Fruit fly (Drosophila melanogaster): ENCODE data around the gene Best1.

Gene Best1

DNA sequence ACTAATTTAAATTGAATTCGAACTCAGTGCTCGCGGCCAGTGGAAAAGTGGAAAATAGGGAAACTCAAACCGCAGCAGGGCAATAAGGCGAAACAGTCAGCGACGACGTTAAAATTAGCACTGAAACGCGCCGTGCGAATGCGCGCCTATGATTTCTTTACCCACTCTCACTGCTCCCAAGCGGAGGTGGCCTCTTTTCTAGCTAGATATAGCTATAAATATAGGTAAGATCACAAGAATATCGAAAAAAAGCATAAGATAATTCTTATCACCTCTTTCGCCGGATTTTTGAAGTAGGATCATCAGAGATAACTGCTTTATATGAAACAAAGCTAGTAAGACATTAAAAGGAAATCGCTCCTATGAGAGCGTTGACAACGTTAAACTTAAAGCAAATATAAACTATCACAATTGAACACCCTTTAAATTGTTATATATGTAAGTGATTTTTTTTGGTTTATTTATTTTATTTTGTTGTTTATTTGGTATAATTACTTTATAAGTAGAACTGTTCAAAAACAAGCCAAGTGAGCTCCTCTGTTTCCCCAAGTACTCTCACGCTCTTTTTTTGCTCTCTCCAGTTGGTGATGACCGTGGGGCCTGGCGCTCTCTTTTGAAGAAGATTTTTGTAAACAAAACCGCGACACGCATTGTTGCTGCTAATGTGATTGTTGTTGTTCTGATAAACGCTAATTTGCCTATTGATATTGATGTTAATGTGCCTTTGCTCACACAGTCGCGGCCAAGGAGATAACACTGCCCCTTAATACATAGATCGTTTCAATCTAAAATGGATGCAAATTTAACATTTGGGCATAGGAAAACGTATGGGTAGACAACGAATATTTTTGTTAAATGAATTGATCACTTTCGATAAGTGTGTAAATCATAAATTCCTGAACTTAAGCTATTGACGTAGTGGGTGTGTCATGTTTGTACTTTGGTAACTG, 30.4 kb downstream of the Best1 start, which contains the start of gene tws (continued):
- no peak for TF ChIP-seq Bteb2 (GFP tag; optimal IDR thresholded peaks at IDR 0.05)
- peak; percentile 69 for TF ChIP-seq CG3995 (GFP tag; optimal IDR thresholded peaks at IDR 0.05)
- no peak for TF ChIP-seq Kr (GFP tag; optimal IDR thresholded peaks at IDR 0.05)
- TF ChIP-seq abd-A (tag; optimal IDR thresholded peaks at IDR 0.05), result peak; percentile 92
- peak; percentile 57 for TF ChIP-seq bab2 (GFP tag; optimal IDR thresholded peaks at IDR 0.05)
- no peak for TF ChIP-seq salm (tag; optimal IDR thresholded peaks at IDR 0.05)
- TF ChIP-seq CG10267 (tag; optimal IDR thresholded peaks at IDR 0.05), result peak; percentile 27
- TF ChIP-seq CTCF (GFP tag; optimal IDR thresholded peaks at IDR 0.05), result peak; percentile 7
- peak; percentile 67 for TF ChIP-seq gem (tag; optimal IDR thresholded peaks at IDR 0.05)
- peak; percentile 67 for TF ChIP-seq CG7987 (GFP tag; optimal IDR thresholded peaks at IDR 0.05)
- TF ChIP-seq CG12744 (GFP tag; optimal IDR thresholded peaks at IDR 0.05), result peak; percentile 32
- TF ChIP-seq Mes4 (GFP tag; optimal IDR thresholded peaks at IDR 0.05), result peak; percentile 12
- peak in 1 of 2 experiments; percentile 48 for TF ChIP-seq dpn (GFP tag; optimal IDR thresholded peaks at IDR 0.05)
- TF ChIP-seq CG18599 (GFP tag; optimal IDR thresholded peaks at IDR 0.05), result peak; percentile 51
- peak; percentile 44 for TF ChIP-seq lilli (GFP tag; optimal IDR thresholded peaks at IDR 0.05)
- no peak for TF ChIP-seq usp (GFP tag; optimal IDR thresholded peaks at IDR 0.05)
- TF ChIP-seq CG13894 (tag; optimal IDR thresholded peaks at IDR 0.05), result peak; percentile 35
- TF ChIP-seq Hmx (GFP tag; optimal IDR thresholded peaks at IDR 0.05), result no peak
- TF ChIP-seq CG1603 (tag; optimal IDR thresholded peaks at IDR 0.05), result peak; percentile 72
- peak; percentile 4 for TF ChIP-seq B-H2 (GFP tag; optimal IDR thresholded peaks at IDR 0.05)
- peak; percentile 33; the same call in 1 of the 2 replicates for TF ChIP-seq CG10366 (GFP tag; IDR thresholded peaks at IDR 0.05)
- peak; percentile 66 for TF ChIP-seq dysf (GFP tag; IDR thresholded peaks at IDR 0.05)
- no peak for TF ChIP-seq crol (GFP tag; IDR thresholded peaks at IDR 0.05)
- TF ChIP-seq NFAT (GFP tag; IDR thresholded peaks at IDR 0.05), result peak; percentile 53; the same call in 1 of the 2 replicates
- TF ChIP-seq zf30C (GFP tag; optimal IDR thresholded peaks at IDR 0.05), result no peak
- TF ChIP-seq otp (GFP tag; IDR thresholded peaks at IDR 0.05), result peak; percentile 75
- no peak for TF ChIP-seq CG14965 (GFP tag; optimal IDR thresholded peaks at IDR 0.05; ENCODE audit: borderline replicate concordance)
- peak; percentile 67 for TF ChIP-seq wek (GFP tag; optimal IDR thresholded peaks at IDR 0.05)
- no peak for TF ChIP-seq btn (GFP tag; optimal IDR thresholded peaks at IDR 0.05)
- TF ChIP-seq CG6254 (GFP tag; optimal IDR thresholded peaks at IDR 0.05), result peak; percentile 54
- TF ChIP-seq tup (GFP tag; optimal IDR thresholded peaks at IDR 0.05), result peak; percentile 36
- TF ChIP-seq CG6683 (GFP tag; optimal IDR thresholded peaks at IDR 0.05), result no peak
- TF ChIP-seq grn (GFP tag; optimal IDR thresholded peaks at IDR 0.05), result no peak
- TF ChIP-seq CG17359 (tag; optimal IDR thresholded peaks at IDR 0.05), result peak; percentile 48
- TF ChIP-seq Gug (GFP tag; IDR thresholded peaks at IDR 0.05), result peak; percentile 9; the same call in 1 of the 4 replicates
- TF ChIP-seq CG17612 (GFP tag; IDR thresholded peaks at IDR 0.05), result no peak
- peak; percentile 12 for TF ChIP-seq CG16863 (GFP tag; optimal IDR thresholded peaks at IDR 0.05)
- peak; percentile 35 for TF ChIP-seq tio (GFP tag; optimal IDR thresholded peaks at IDR 0.05)
- peak; percentile 25 for TF ChIP-seq CG10462 (GFP tag; optimal IDR thresholded peaks at IDR 0.05)
- peak; percentile 30 for TF ChIP-seq slp2 (GFP tag; optimal IDR thresholded peaks at IDR 0.05)
- peak; percentile 57 for TF ChIP-seq rib (GFP tag; IDR thresholded peaks at IDR 0.05)
- peak; percentile 86 for TF ChIP-seq sens (GFP tag)
- no peak for TF ChIP-seq CG9609 (GFP tag; optimal IDR thresholded peaks at IDR 0.05)
- peak; percentile 44 for TF ChIP-seq Ptx1 (GFP tag; IDR thresholded peaks at IDR 0.05)
- TF ChIP-seq Dp (GFP tag; optimal IDR thresholded peaks at IDR 0.05), result no peak
- TF ChIP-seq Lhr (GFP tag; optimal IDR thresholded peaks at IDR 0.05), result no peak
- TF ChIP-seq Ets65A (GFP tag), result peak; percentile 54
- peak; percentile 39 for TF ChIP-seq Dip3 (GFP tag; optimal IDR thresholded peaks at IDR 0.05)
- TF ChIP-seq Dfd (GFP tag; optimal IDR thresholded peaks at IDR 0.05), result no peak
- peak; percentile 71 for TF ChIP-seq CG4360 (GFP tag; IDR thresholded peaks at IDR 0.05)
